Fruit fly (Drosophila melanogaster): ENCODE results near the gene CG32645.

DNA sequence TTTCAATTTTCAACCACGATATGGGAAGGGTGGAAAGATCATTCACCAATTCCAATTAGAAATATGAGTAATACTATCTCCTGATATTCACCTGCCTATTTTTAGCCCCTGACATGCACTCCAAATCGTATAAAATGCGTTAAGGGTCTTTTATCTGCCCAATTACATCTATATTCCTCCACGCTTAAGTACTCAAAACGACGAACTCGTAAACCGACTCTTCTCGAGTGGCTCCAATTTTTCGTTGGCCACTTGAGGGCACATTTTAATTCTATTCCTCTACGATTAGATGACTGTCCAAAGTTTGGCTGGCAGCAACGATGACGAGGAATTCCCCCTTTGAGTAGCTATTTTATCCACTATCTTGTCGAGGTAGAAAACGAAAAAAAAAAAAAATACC is 37.2 kb upstream of the CG32645 start:
- no peak for TF ChIP-seq usp (GFP tag; optimal IDR thresholded peaks at IDR 0.05)
- TF ChIP-seq pan (optimal IDR thresholded peaks at IDR 0.05), result no peak
- TF ChIP-seq psq (optimal IDR thresholded peaks at IDR 0.05), result no peak
- no peak for TF ChIP-seq CG8478 (optimal IDR thresholded peaks at IDR 0.05)
- TF ChIP-seq Dll (optimal IDR thresholded peaks at IDR 0.05), result no peak
- no peak for TF ChIP-seq EcR (GFP tag; optimal IDR thresholded peaks at IDR 0.05)

Measured in whole organism.